Worm (Caenorhabditis elegans) whole organism, early embryonic: Measurements from ENCODE around the gene K02A6.3.

Experiments
- B0310.2 ChIP-seq: sonication (generic microtip); optimal IDR thresholded peaks from 2 replicates; lab custom pipeline; 2016; ENCODE audit warnings: mild to moderate bottlenecking, missing genetic modification characterization, missing compliant biosample characterization
- F13C5.2 ChIP-seq: sonication (generic microtip); optimal IDR thresholded peaks from 2 replicates; lab custom pipeline; 2017; ENCODE audit warnings: mild to moderate bottlenecking, missing genetic modification characterization, inconsistent platforms, missing compliant biosample characterization
- aly-1 ChIP-seq: sonication (generic microtip); optimal IDR thresholded peaks from 2 replicates; lab custom pipeline; 2016; ENCODE audit warnings: missing genetic modification characterization, missing compliant biosample characterization
- ama-1 ChIP-seq: fragments of 150-350 bp; optimal IDR thresholded peaks from 2 replicates; lab custom pipeline; 2014
- ceh-13 ChIP-seq: fragments of 200-800 bp; sonication (Bioruptor generic); optimal IDR thresholded peaks from 2 replicates; lab custom pipeline; 2018; ENCODE audit warnings: mild to moderate bottlenecking, missing genetic modification characterization, missing compliant biosample characterization
- ceh-36 ChIP-seq: sonication (generic microtip); optimal IDR thresholded peaks from 2 replicates; lab custom pipeline; 2016; ENCODE audit warnings: missing genetic modification characterization, inconsistent platforms, missing compliant biosample characterization
- ets-7 ChIP-seq: sonication (generic microtip); optimal IDR thresholded peaks from 2 replicates; lab custom pipeline; 2016; ENCODE audit warnings: missing genotype, missing genetic modification characterization, missing compliant biosample characterization
- flt-1 ChIP-seq: fragments of 200-800 bp; sonication (Bioruptor generic); IDR thresholded peaks from 2 replicates; pipeline ENCODE4 v1.3.6; 2022; ENCODE audit warnings: missing genetic modification characterization, missing compliant biosample characterization
- hmbx-1 ChIP-seq: sonication (generic microtip); optimal IDR thresholded peaks from 2 replicates; lab custom pipeline; 2016; ENCODE audit warnings: mild to moderate bottlenecking, missing genetic modification characterization, missing compliant biosample characterization
- hmg-4 ChIP-seq: fragments of 200-800 bp; sonication (Bioruptor generic); optimal IDR thresholded peaks from 2 replicates; lab custom pipeline; 2018; ENCODE audit warnings: mild to moderate bottlenecking, missing genetic modification characterization, missing compliant biosample characterization
- hnd-1 ChIP-seq: sonication (generic microtip); optimal IDR thresholded peaks from 2 replicates; lab custom pipeline; 2016; ENCODE audit warnings: missing genetic modification characterization, missing compliant biosample characterization
- pes-1 ChIP-seq: fragments of 200-800 bp; sonication (Bioruptor generic); IDR thresholded peaks from 2 replicates; pipeline ENCODE4 v1.3.6; 2022; ENCODE audit warnings: missing genetic modification reagents, missing genetic modification characterization, missing compliant biosample characterization
- scrt-1 ChIP-seq: fragments of 200-800 bp; sonication (Bioruptor generic); IDR thresholded peaks from 2 replicates; pipeline ENCODE4 v1.3.6; 2022; ENCODE audit warnings: missing genetic modification characterization, missing compliant biosample characterization
- sea-1 ChIP-seq: fragments of 200-800 bp; sonication (Bioruptor generic); conservative IDR thresholded peaks from 2 replicates; pipeline ENCODE4 v1.3.6; 2022; ENCODE audit warnings: missing genetic modification characterization, missing compliant biosample characterization
- tbx-11 ChIP-seq: fragments of 200-800 bp; sonication (Bioruptor generic); IDR thresholded peaks from 2 replicates; pipeline ENCODE4 v1.3.6; 2022; ENCODE audit warnings: missing genetic modification characterization, missing compliant biosample characterization
- tbx-37 ChIP-seq: fragments of 200-800 bp; sonication (Bioruptor generic); conservative IDR thresholded peaks from 2 replicates; pipeline ENCODE4 v1.3.6; 2022; ENCODE audit warnings: missing genetic modification reagents, missing genetic modification characterization, missing compliant biosample characterization
- tra-4 ChIP-seq: sonication (generic microtip); optimal IDR thresholded peaks from 2 replicates; lab custom pipeline; 2017; ENCODE audit warnings: missing genetic modification characterization, missing compliant biosample characterization

K02A6.3 gene

DNA sequence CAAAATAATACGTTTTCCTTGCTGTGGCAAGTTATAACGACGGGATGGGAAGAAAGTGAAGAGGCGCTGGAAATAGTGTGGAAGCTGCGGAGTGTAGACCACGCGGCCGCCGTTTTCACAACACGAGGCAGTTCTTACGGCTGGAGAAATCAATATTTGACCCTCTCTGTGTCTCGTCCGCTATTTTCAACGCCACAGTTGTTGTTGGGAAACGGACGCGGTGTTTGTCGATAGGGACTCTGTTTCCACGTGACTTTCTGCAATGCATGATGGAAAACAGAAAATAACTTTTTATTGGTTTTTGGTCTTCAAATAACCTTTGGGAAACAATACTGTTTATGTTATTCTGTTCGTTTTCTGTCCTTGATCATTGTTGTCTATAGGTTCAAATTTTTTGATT lies at the start of gene K02A6.3:
Gene K02A6.3 (minus strand): TSS at position 74 of the 400 bp plus-strand sequence.
- TF ChIP-seq tbx-37 (no peak), ets-7 (no peak), sea-1 (GFP tag; lab: Robert Waterston, UW) (no peak), hmbx-1 (tag; lab: Kevin White, UChicago) (no peak), pes-1 (GFP tag; lab: Robert Waterston, UW) (no peak), ceh-36 (tag; lab: Kevin White, UChicago) (no peak), aly-1 (no peak), F13C5.2 (tag; lab: Kevin White, UChicago) (no peak), ceh-13 (GFP tag; lab: Kevin White, UChicago) (no peak), hnd-1 (no peak), ama-1 (no peak), flt-1 (no peak), B0310.2 (tag; lab: Kevin White, UChicago) (no peak), tbx-11 (GFP tag; lab: Robert Waterston, UW) (no peak), tra-4 (tag; lab: Kevin White, UChicago) (no peak), hmg-4 (GFP tag; lab: Kevin White, UChicago) (no peak), scrt-1 (no peak)

ce11 chrX:8276984-8277383 lies 45.3 kb upstream of the K02A6.3 start:
- no peak for TF ChIP-seq flt-1
- no peak for TF ChIP-seq B0310.2 (tag; lab: Kevin White, UChicago)
- no peak for TF ChIP-seq pes-1 (GFP tag; lab: Robert Waterston, UW)
- TF ChIP-seq ama-1, result no peak
- TF ChIP-seq ets-7, result no peak
- TF ChIP-seq ceh-13 (GFP tag; lab: Kevin White, UChicago), result no peak
- TF ChIP-seq hmg-4 (GFP tag; lab: Kevin White, UChicago), result no peak
- TF ChIP-seq hnd-1, result no peak
- TF ChIP-seq tbx-11 (GFP tag; lab: Robert Waterston, UW), result no peak
- TF ChIP-seq hmbx-1 (tag; lab: Kevin White, UChicago), result no peak

DNA sequence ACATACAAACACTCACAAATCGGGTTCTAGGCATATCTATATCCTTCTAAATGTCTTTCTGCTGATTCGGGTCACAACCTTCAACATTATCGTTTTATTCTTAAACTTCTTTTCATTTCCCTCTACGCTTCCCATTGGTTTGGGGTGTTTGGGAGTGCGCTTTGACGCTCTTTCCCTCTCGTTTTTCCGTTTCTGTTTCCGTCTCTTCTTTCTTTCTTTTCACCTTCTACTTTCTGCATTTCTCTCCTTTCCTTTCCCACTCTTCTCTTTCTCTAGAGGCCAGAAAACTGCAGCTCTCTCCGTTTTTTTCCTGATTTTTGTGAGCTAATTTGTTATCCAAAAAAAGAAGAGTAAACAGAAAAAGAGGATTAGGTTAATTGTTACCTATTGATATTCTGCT lies 44.6 kb upstream of the K02A6.3 start:
- TF ChIP-seq hmbx-1 (tag; lab: Kevin White, UChicago), result no peak
- no peak for TF ChIP-seq tbx-37
- TF ChIP-seq scrt-1, result no peak
- no peak for TF ChIP-seq hmg-4 (GFP tag; lab: Kevin White, UChicago)
- TF ChIP-seq F13C5.2 (tag; lab: Kevin White, UChicago), result no peak
- TF ChIP-seq ama-1, result no peak
- no peak for TF ChIP-seq ceh-13 (GFP tag; lab: Kevin White, UChicago)

DNA sequence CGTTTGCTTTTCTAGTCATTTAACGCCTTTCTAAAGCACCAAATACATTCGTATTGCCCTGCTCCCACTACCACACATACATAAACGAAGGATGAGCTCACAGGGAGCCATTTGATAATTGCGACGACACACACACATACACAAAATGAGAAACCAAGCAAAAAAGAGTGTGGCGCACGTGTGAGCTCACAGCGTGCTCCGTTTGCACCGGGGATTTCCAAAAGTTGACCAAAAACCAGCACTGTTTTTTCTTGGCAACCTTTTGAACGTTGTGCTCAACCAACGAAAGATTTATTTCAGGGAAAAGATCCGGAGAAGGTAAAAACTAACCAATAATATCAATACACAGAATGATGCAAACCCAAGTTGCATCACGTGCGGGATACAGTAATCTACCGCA lies 43.1 kb upstream of the K02A6.3 start, which contains the start of gene ksr-1:
Gene ksr-1 (plus strand): TSS at position 301 of the 400 bp plus-strand sequence.
- no peak for TF ChIP-seq tbx-11 (GFP tag; lab: Robert Waterston, UW)
- TF ChIP-seq scrt-1, result no peak
- TF ChIP-seq hnd-1, result no peak
- TF ChIP-seq sea-1 (GFP tag; lab: Robert Waterston, UW), result no peak
- TF ChIP-seq hmg-4 (GFP tag; lab: Kevin White, UChicago), result no peak
- no peak for TF ChIP-seq ama-1
- no peak for TF ChIP-seq flt-1
- no peak for TF ChIP-seq tbx-37
- TF ChIP-seq ceh-36 (tag; lab: Kevin White, UChicago), result no peak
- TF ChIP-seq ets-7, result no peak
- TF ChIP-seq B0310.2 (tag; lab: Kevin White, UChicago), result no peak
- TF ChIP-seq aly-1, result no peak

DNA sequence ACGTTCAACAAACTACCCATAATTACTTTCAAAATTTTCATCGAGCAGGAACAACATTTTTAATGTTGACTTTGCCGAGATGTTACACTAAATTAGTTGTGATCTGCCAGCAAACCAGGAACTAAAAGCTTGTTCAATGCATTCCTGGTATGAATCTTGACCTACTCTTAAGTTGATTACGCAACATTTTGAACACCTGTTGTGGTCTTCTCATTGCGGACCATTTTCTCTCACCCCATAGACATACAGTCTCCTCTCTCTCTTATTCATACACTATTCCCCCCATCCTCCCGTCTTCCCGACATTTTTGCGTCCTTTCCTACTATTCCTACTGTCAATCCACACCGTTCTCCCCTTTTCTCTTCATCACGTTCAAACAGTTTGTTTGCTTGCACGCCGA lies 41.8 kb upstream of the K02A6.3 start:
- peak; percentile 5 for TF ChIP-seq aly-1
- no peak for TF ChIP-seq flt-1
- no peak for TF ChIP-seq hmg-4 (GFP tag; lab: Kevin White, UChicago)
- TF ChIP-seq ceh-36 (tag; lab: Kevin White, UChicago), result no peak
- no peak for TF ChIP-seq scrt-1

DNA sequence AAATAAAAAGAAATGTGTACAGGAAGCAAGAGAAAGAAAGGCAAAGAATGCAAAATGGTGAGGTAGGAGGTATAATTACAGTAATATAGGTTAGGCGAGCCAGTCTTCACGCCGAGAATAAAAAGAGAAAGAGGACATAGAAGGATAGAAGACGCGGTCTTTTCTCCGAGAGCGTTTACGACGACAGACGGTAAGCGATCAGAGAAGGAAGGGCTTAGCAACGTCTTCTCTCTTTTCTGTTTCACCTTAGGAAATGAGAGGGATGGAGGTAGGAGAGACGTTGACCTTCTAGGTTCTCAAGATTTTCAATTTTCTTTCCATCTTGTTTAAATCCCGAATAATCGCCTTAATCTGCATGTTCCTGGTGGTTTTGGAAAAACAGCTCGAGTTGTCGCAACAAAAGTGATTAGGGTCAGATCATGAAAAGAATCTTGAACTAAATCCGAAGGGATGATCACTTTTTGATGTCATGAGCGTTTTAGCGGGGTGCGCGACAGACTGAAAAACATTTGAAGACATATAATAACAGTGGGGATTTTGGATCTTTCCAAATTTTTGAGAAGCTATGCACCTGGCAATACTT lies 39.3 kb upstream of the K02A6.3 start, which contains the start of gene cutl-29:
Gene cutl-29 (minus strand): TSS at position 51 of the 583 bp plus-strand sequence.
- TF ChIP-seq tbx-11 (GFP tag; lab: Robert Waterston, UW), result no peak
- TF ChIP-seq ama-1, result no peak
- TF ChIP-seq F13C5.2 (tag; lab: Kevin White, UChicago), result no peak
- TF ChIP-seq pes-1 (GFP tag; lab: Robert Waterston, UW), result no peak
- TF ChIP-seq tbx-37, result no peak
- TF ChIP-seq hnd-1, result no peak

DNA sequence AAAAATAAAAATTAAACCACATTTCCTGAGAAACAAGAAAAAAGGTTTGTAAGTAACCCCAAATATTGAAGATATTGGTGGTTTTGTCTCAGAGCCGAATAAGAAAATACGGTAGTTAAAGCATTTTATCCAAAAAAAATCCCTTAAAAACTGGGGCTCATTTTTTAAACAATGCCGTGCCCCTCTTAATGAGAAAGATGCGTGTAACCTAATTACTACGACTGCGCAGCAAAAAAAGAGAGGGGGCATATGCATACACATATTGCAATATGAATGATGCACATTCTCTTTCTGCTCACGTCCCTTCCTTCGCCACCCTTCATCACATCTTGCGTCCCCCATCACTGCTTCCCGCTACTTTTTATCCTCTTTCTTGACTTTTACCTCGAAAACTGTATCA lies 36.4 kb upstream of the K02A6.3 start:
- TF ChIP-seq B0310.2 (tag; lab: Kevin White, UChicago) (no peak), aly-1 (no peak), ama-1 (no peak), tbx-11 (GFP tag; lab: Robert Waterston, UW) (no peak), tbx-37 (no peak), hnd-1 (no peak), ets-7 (no peak), hmbx-1 (tag; lab: Kevin White, UChicago) (no peak), scrt-1 (no peak), flt-1 (no peak), sea-1 (GFP tag; lab: Robert Waterston, UW) (no peak), hmg-4 (GFP tag; lab: Kevin White, UChicago) (no peak), ceh-36 (tag; lab: Kevin White, UChicago) (no peak), ceh-13 (GFP tag; lab: Kevin White, UChicago) (no peak), pes-1 (GFP tag; lab: Robert Waterston, UW) (no peak), tra-4 (tag; lab: Kevin White, UChicago) (no peak), F13C5.2 (tag; lab: Kevin White, UChicago) (no peak)

ce11 chrX:8262734-8263133 lies 31.0 kb upstream of the K02A6.3 start:
- TF ChIP-seq sea-1 (GFP tag; lab: Robert Waterston, UW) (no peak), pes-1 (GFP tag; lab: Robert Waterston, UW) (no peak), tra-4 (tag; lab: Kevin White, UChicago) (no peak), flt-1 (no peak), ceh-36 (tag; lab: Kevin White, UChicago) (no peak)
